Fruit fly (Drosophila melanogaster) whole organism, prepupa: ENCODE measurements around the gene mip130.

Experiments used
- CG10669 ChIP-seq: fragments of 200-800 bp; sonication (Bioruptor generic); optimal IDR thresholded peaks from 3 replicates; lab custom pipeline; 2018; ENCODE audit warnings: missing biosample characterization, mild to moderate bottlenecking, missing genetic modification characterization, moderate library complexity
- CG3919 ChIP-seq: fragments of 200-800 bp; sonication (Bioruptor generic); optimal IDR thresholded peaks from 3 replicates; lab custom pipeline; 2016; ENCODE audit warnings: missing biosample characterization, missing genetic modification characterization
- Eip78C ChIP-seq: fragments of 200-800 bp; sonication (Bioruptor generic); peaks from one replicate; lab custom pipeline; 2016; ENCODE audit warnings: missing biosample characterization, missing genetic modification characterization
- Ets21C ChIP-seq: fragments of 200-800 bp; sonication (Bioruptor generic); optimal IDR thresholded peaks from 3 replicates; lab custom pipeline; 2016; ENCODE audit warnings: missing biosample characterization, missing genetic modification characterization
- Hr39 ChIP-seq: fragments of 200-800 bp; sonication (Bioruptor generic); optimal IDR thresholded peaks from 2 replicates; lab custom pipeline; 2016; ENCODE audit warnings: missing biosample characterization, missing genetic modification characterization
- Sox102F ChIP-seq: fragments of 200-800 bp; sonication (Bioruptor generic); optimal IDR thresholded peaks from 2 replicates; lab custom pipeline; 2016; ENCODE audit warnings: missing biosample characterization, mild to moderate bottlenecking, missing genetic modification characterization
- dac ChIP-seq: fragments of 200-800 bp; sonication (Bioruptor generic); optimal IDR thresholded peaks from 2 replicates; lab custom pipeline; 2017; ENCODE audit warnings: missing biosample characterization, mild to moderate bottlenecking, missing genetic modification characterization
- esn ChIP-seq: fragments of 200-800 bp; sonication (Bioruptor generic); optimal IDR thresholded peaks from 2 replicates; lab custom pipeline; 2016; ENCODE audit warnings: missing biosample characterization, mild to moderate bottlenecking, missing genetic modification characterization, moderate library complexity
- net ChIP-seq: fragments of 200-800 bp; sonication (Bioruptor generic); optimal IDR thresholded peaks from 3 replicates; lab custom pipeline; 2016; ENCODE audit warnings: missing biosample characterization, missing genetic modification characterization
- salr ChIP-seq, 2 experiments: fragments of 200-800 bp; sonication (Bioruptor generic); optimal IDR thresholded peaks; 3 replicates each; lab custom pipeline; 2016 to 2018; ENCODE audit warnings: missing biosample characterization in 2 of 2, missing genetic modification characterization in 2 of 2, mild to moderate bottlenecking in 1 of 2

dm6 chrX:1922765-1923501, 14.9 kb downstream of the mip130 start, which contains the start of the genes eIF2Bepsilon and Ocrl:
- TF ChIP-seq Eip78C (no peak), Sox102F (GFP tag; lab: Kevin White, UChicago) (no peak), dac (no peak), salr (GFP tag; optimal IDR thresholded peaks at IDR 0.05; lab: Kevin White, UChicago) (no peak), net (no peak), CG10669 (GFP tag; lab: Kevin White, UChicago) (no peak), Hr39 (GFP tag; lab: Kevin White, UChicago) (no peak), esn (GFP tag; lab: Kevin White, UChicago) (no peak), Ets21C (GFP tag; lab: Kevin White, UChicago) (no peak), CG3919 (GFP tag; lab: Kevin White, UChicago) (no peak)
